ENCODE assay signal across 2 fruit fly cellular contexts in genomic region chr3R:23947002-23947401, dm6.
A peak's percentile ranks its signal among the peaks of the same experiment; 100 is the strongest.
TF ChIP-seq lines count a peak whose summit lies in the region.

No protein-coding gene starts in this region.

- TF ChIP-seq CTCF in whole organism, embryonic (GFP tag; optimal IDR thresholded peaks at IDR 0.05; lab: Kevin White, UChicago) = no peak

TF ChIP-seq in whole organism, embryonic, 481 proteins besides CTCF, POLR2A, EP300 and RAD21 (continues in another document):
- TF ChIP-seq Oli (tag; optimal IDR thresholded peaks at IDR 0.05; lab: Kevin White, UChicago) (no peak), btn (GFP tag; optimal IDR thresholded peaks at IDR 0.05; lab: Kevin White, UChicago) (no peak), CG6689 (GFP tag; IDR thresholded peaks at IDR 0.05; lab: Robert Waterston, UW) (no peak), Blimp-1 (GFP tag; optimal IDR thresholded peaks at IDR 0.05; lab: Kevin White, UChicago) (peak; percentile 22), vfl (GFP tag; optimal IDR thresholded peaks at IDR 0.05; lab: Kevin White, UChicago) (no peak), CG31365 (tag; optimal IDR thresholded peaks at IDR 0.05; lab: Kevin White, UChicago) (peak; percentile 32), run (tag; optimal IDR thresholded peaks at IDR 0.05; lab: Kevin White, UChicago) (peak; percentile 7), tap (tag; optimal IDR thresholded peaks at IDR 0.05; lab: Kevin White, UChicago) (peak; percentile 12), fd64A (GFP tag; optimal IDR thresholded peaks at IDR 0.05; lab: Kevin White, UChicago) (peak; percentile 56), D (optimal IDR thresholded peaks at IDR 0.05; lab: Kevin White, UChicago) (no peak), D (GFP tag; optimal IDR thresholded peaks at IDR 0.05; lab: Kevin White, UChicago) (peak; percentile 27), odd (GFP tag; optimal IDR thresholded peaks at IDR 0.05; lab: Kevin White, UChicago) (peak; percentile 41), ems (GFP tag; optimal IDR thresholded peaks at IDR 0.05; lab: Kevin White, UChicago) (no peak), CG10431 (GFP tag; optimal IDR thresholded peaks at IDR 0.05; lab: Kevin White, UChicago) (peak; percentile 55), Asciz (GFP tag; optimal IDR thresholded peaks at IDR 0.05; lab: Kevin White, UChicago) (peak; percentile 68), gt (GFP tag; IDR thresholded peaks at IDR 0.05; lab: Robert Waterston, UW) (no peak), CG8924 (tag; optimal IDR thresholded peaks at IDR 0.05; lab: Kevin White, UChicago) (peak; percentile 2), CG14050 (GFP tag; IDR thresholded peaks at IDR 0.05; lab: Robert Waterston, UW) (no peak), CrebB (tag; optimal IDR thresholded peaks at IDR 0.05; lab: Kevin White, UChicago) (peak; percentile 54), caup (GFP tag; optimal IDR thresholded peaks at IDR 0.05; lab: Kevin White, UChicago; ENCODE audit: severe bottlenecking) (peak; percentile 9), CG31388 (GFP tag; optimal IDR thresholded peaks at IDR 0.05; lab: Kevin White, UChicago) (no peak), ewg (GFP tag; optimal IDR thresholded peaks at IDR 0.05; lab: Kevin White, UChicago) (peak; percentile 1), CG18011 (GFP tag; optimal IDR thresholded peaks at IDR 0.05; lab: Kevin White, UChicago) (no peak), CG8281 (tag; optimal IDR thresholded peaks at IDR 0.05; lab: Kevin White, UChicago) (no peak), Awh (GFP tag; IDR thresholded peaks at IDR 0.05; lab: Robert Waterston, UW) (peak; percentile 32; the same call in 1 of the 2 replicates), nom (GFP tag; optimal IDR thresholded peaks at IDR 0.05; lab: Kevin White, UChicago) (no peak), CG18619 (GFP tag; optimal IDR thresholded peaks at IDR 0.05; lab: Kevin White, UChicago) (peak; percentile 3), sr (GFP tag; IDR thresholded peaks at IDR 0.05; lab: Robert Waterston, UW) (no peak), fd96Cb (tag; optimal IDR thresholded peaks at IDR 0.05; lab: Kevin White, UChicago) (no peak), CG6765 (GFP tag; optimal IDR thresholded peaks at IDR 0.05; lab: Kevin White, UChicago) (peak; percentile 6), Nf-YB (GFP tag; optimal IDR thresholded peaks at IDR 0.05; lab: Kevin White, UChicago) (no peak), psq (GFP tag; optimal IDR thresholded peaks at IDR 0.05; lab: Kevin White, UChicago) (no peak), Dll (GFP tag; IDR thresholded peaks at IDR 0.05; lab: Robert Waterston, UW; ENCODE audit: partially characterized antibody) (no peak), E2f1 (GFP tag; IDR thresholded peaks at IDR 0.05; lab: Robert Waterston, UW) (no peak), CG11695 (GFP tag; IDR thresholded peaks at IDR 0.05; lab: Robert Waterston, UW) (no peak), HLHmδ (GFP tag; optimal IDR thresholded peaks at IDR 0.05; lab: Kevin White, UChicago) (peak; percentile 39), CG6854 (GFP tag; optimal IDR thresholded peaks at IDR 0.05; lab: Kevin White, UChicago) (peak; percentile 27), CG17568 (GFP tag; optimal IDR thresholded peaks at IDR 0.05; lab: Kevin White, UChicago) (peak; percentile 47), CG33557 (GFP tag; optimal IDR thresholded peaks at IDR 0.05; lab: Kevin White, UChicago) (peak; percentile 32), Sox100B (GFP tag; optimal IDR thresholded peaks at IDR 0.05; lab: Kevin White, UChicago) (peak; percentile 24), CG16815 (GFP tag; optimal IDR thresholded peaks at IDR 0.05; lab: Kevin White, UChicago) (no peak), CG32772 (GFP tag; IDR thresholded peaks at IDR 0.05; lab: Robert Waterston, UW) (no peak), CG3407 (GFP tag; optimal IDR thresholded peaks at IDR 0.05; lab: Kevin White, UChicago) (peak; percentile 45), CG1233 (GFP tag; optimal IDR thresholded peaks at IDR 0.05; lab: Kevin White, UChicago) (peak; percentile 45), pan (optimal IDR thresholded peaks at IDR 0.05; lab: Kevin White, UChicago) (no peak), pan (GFP tag; optimal IDR thresholded peaks at IDR 0.05 in 1 of 2, IDR thresholded peaks at IDR 0.05 in 1 of 2) (no peak), Rx (GFP tag; IDR thresholded peaks at IDR 0.05; lab: Robert Waterston, UW) (no peak)

TF ChIP-seq in whole organism, prepupa, 60 proteins besides CTCF, POLR2A, EP300 and RAD21:
- peak; percentile 88 for TF ChIP-seq fkh (GFP tag; optimal IDR thresholded peaks at IDR 0.05; lab: Kevin White, UChicago)
- TF ChIP-seq dac (GFP tag; optimal IDR thresholded peaks at IDR 0.05; lab: Kevin White, UChicago) = no peak
TF ChIP-seq in whole organism, prepupa: peak in this region for 1.

Comparison
In these comparisons a context has a peak if more than half of its experiments do, and no peak if none do; other contexts are left out.
1. Of the 7 proteins assayed by ChIP-seq in both whole organism, embryonic and whole organism, prepupa: peak only in whole organism, embryonic: Blimp-1 and CG6854; only in whole organism, prepupa: none; in both: none; in neither: 5.